Comparison of ENCODE assay signal across 3 worm cellular contexts in the genomic region with DNA sequence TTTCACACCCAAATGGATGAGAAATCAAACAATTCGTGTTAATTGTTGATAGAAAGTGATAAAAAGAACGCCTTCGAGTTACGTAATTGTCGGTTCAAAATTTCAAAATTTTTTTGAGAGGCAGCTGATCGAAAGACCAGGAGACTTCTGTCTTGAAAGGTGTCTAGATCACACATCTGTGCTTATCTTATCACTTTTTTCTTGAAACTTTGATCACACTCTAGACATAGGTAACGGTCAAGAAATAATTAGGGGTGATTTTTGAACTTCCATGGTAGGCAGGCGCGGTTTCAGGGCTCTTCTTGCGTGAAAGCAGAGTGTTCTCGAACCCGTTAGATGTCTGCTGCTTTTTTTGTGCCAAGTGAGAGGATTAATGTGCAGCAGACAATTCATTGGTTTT.
TF ChIP-seq lines count a peak whose summit lies in the region.

No protein-coding gene starts in this region.

TF ChIP-seq in whole organism, L1 larva, 84 proteins besides CTCF, POLR2A, EP300 and RAD21:
- no peak for TF ChIP-seq nhr-20 (tag; optimal IDR thresholded peaks at IDR 0.05; lab: Kevin White, UChicago)
- peak; percentile 72 for TF ChIP-seq nhr-85 (tag; lab: Kevin White, UChicago)
- TF ChIP-seq elt-3 (tag; optimal IDR thresholded peaks at IDR 0.05; lab: Kevin White, UChicago), result peak in 2 of 6 experiments; percentile 32 to 78

TF ChIP-seq in whole organism, L4 larva, 104 proteins besides CTCF, POLR2A, EP300 and RAD21:
- no peak for TF ChIP-seq nhr-77 (tag; optimal IDR thresholded peaks at IDR 0.05; lab: Kevin White, UChicago)
- TF ChIP-seq ceh-62 (tag; optimal IDR thresholded peaks at IDR 0.05; lab: Kevin White, UChicago), result no peak
- TF ChIP-seq dmd-6 (GFP tag; IDR thresholded peaks at IDR 0.05; lab: Robert Waterston, UW), result peak; percentile 35
- TF ChIP-seq hlh-30 (tag; optimal IDR thresholded peaks at IDR 0.05; lab: Kevin White, UChicago; ENCODE audit: insufficient read depth), result peak; percentile 25
- 0 out of 2 replicates have a peak, but pooled peaks have one; percentile 42 for TF ChIP-seq lim-7 (GFP tag; IDR thresholded peaks at IDR 0.05; lab: Robert Waterston, UW)
- TF ChIP-seq spr-1 (tag; optimal IDR thresholded peaks at IDR 0.05; lab: Kevin White, UChicago), result no peak

TF ChIP-seq in whole organism, young adult, 124 proteins besides CTCF, POLR2A, EP300 and RAD21:
- peak; percentile 3 for TF ChIP-seq lin-40 (tag; optimal IDR thresholded peaks at IDR 0.05; lab: Kevin White, UChicago)
- 0 out of 2 replicates have a peak, but pooled peaks have one; percentile 8 for TF ChIP-seq lin-26 (GFP tag; IDR thresholded peaks at IDR 0.05; lab: Robert Waterston, UW)
- no peak for TF ChIP-seq pbrm-1 (GFP tag; IDR thresholded peaks at IDR 0.05; lab: Robert Waterston, UW)
- TF ChIP-seq F57A8.1 (GFP tag; optimal IDR thresholded peaks at IDR 0.05; lab: Kevin White, UChicago), result no peak
- no peak for TF ChIP-seq die-1 (tag; optimal IDR thresholded peaks at IDR 0.05; lab: Kevin White, UChicago)
- no peak for TF ChIP-seq snpc-4 (GFP tag; optimal IDR thresholded peaks at IDR 0.05; lab: Kevin White, UChicago)
- TF ChIP-seq snpc-4 (tag; optimal IDR thresholded peaks at IDR 0.05; lab: Kevin White, UChicago), result peak in 1 of 4 experiments; percentile 23
- TF ChIP-seq dpl-1 (GFP tag; optimal IDR thresholded peaks at IDR 0.05; lab: Kevin White, UChicago), result no peak
